Worm (Caenorhabditis elegans): Measurements from ENCODE around the gene Y57G11A.5.

- TF ChIP-seq tbx-37 (GFP tag; conservative IDR thresholded peaks at IDR 0.05) (no peak), ama-1 (optimal IDR thresholded peaks at IDR 0.05) (no peak), flt-1 (GFP tag; IDR thresholded peaks at IDR 0.05) (no peak), F13C5.2 (tag; optimal IDR thresholded peaks at IDR 0.05) (no peak), hnd-1 (tag; optimal IDR thresholded peaks at IDR 0.05) (no peak), hmbx-1 (tag; optimal IDR thresholded peaks at IDR 0.05) (no peak), aly-1 (tag; optimal IDR thresholded peaks at IDR 0.05) (no peak), tbx-11 (GFP tag; IDR thresholded peaks at IDR 0.05) (no peak), ceh-13 (GFP tag; optimal IDR thresholded peaks at IDR 0.05) (no peak)
Measured at ce11 chrIV:14557642-14558041, 45.3 kb upstream of the Y57G11A.5 start.
